Worm (Caenorhabditis elegans): ENCODE results near the gene fbxb-7.

ce11 chrV:17344876-17345275 lies 32.3 kb upstream of the fbxb-7 start, which contains the start of the genes fbxa-188 and fbxa-189:
- TF ChIP-seq ZK546.5 (tag; optimal IDR thresholded peaks at IDR 0.05): no peak
- TF ChIP-seq sma-3 (GFP tag; optimal IDR thresholded peaks at IDR 0.05): no peak
- TF ChIP-seq nhr-77 (tag; optimal IDR thresholded peaks at IDR 0.05): no peak
- no peak for TF ChIP-seq ceh-16 (tag; optimal IDR thresholded peaks at IDR 0.05)
- no peak for TF ChIP-seq C34F6.9 (tag; optimal IDR thresholded peaks at IDR 0.05)
- no peak for TF ChIP-seq lsy-2 (tag; optimal IDR thresholded peaks at IDR 0.05)
- TF ChIP-seq snpc-4 (tag; optimal IDR thresholded peaks at IDR 0.05): no peak
- no peak for TF ChIP-seq alr-1 (tag; optimal IDR thresholded peaks at IDR 0.05)
- no peak for TF ChIP-seq aly-2 (tag; optimal IDR thresholded peaks at IDR 0.05)
- no peak for TF ChIP-seq egl-27 (tag; optimal IDR thresholded peaks at IDR 0.05)
- TF ChIP-seq sma-9 (GFP tag; optimal IDR thresholded peaks at IDR 0.05): no peak
- TF ChIP-seq sma-9 (tag; optimal IDR thresholded peaks at IDR 0.05): no peak
- no peak for TF ChIP-seq sem-4 (tag; optimal IDR thresholded peaks at IDR 0.05)
- no peak for TF ChIP-seq peb-1 (tag; optimal IDR thresholded peaks at IDR 0.05)
